Worm (Caenorhabditis elegans): ENCODE measurements around the gene scl-5.

scl-5 gene

DNA sequence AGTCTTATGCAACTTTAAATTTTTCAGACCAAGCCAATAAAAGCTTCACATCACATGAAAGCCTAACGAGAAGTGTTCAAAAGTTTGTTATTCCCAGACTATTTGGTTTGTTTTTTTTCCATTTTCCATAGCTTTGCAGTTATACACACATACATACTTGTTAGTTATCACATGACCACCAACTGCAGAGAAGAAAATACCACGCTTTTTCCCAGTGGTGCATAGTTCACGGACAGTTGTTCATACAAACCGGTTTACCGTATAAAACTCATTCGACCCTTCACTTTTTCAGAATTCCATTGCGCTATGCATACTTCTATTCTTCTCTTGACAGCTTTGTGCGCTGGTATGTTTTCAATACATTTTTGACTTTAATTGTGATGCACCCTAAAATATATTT is at the start of gene scl-5:
TSS of gene scl-5 (plus strand) at position 301 of the 400 bp plus-strand sequence.
- TF ChIP-seq unc-62 (GFP tag; optimal IDR thresholded peaks at IDR 0.05) = no peak

DNA sequence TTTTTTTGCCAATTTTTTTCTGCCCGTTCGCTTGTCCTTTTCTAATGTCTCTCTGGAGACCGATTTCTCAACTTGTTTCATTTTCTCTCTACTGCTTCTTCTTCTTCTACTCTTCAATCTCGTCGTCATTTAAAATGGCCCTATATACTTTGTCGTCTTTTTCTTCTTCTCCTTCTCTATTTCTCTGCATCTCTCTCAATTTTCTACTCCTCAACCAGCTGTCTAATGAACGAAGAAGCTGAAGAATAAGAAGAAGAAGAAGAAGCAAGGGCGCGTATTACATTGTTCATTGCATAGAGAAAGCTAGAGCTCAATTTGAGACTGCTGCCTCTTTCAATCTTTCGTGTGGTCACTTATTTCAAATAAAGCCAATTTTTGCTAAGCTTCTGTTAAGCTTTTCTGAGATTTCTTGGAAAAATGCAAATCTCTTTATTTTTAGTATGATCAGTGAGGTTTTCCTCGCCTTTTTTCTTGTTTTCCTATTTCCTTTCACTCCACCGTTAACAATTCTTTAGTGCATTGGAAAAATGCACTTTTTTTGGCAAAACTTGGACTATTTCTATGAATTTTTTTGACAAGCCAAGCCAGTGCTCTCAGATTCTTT is 47.9 kb upstream of the scl-5 start:
- TF ChIP-seq unc-62 (GFP tag; optimal IDR thresholded peaks at IDR 0.05) = no peak

ce11 chrIV:13016820-13017219 is 47.0 kb upstream of the scl-5 start:
- no peak for TF ChIP-seq unc-62 (GFP tag; optimal IDR thresholded peaks at IDR 0.05)

DNA sequence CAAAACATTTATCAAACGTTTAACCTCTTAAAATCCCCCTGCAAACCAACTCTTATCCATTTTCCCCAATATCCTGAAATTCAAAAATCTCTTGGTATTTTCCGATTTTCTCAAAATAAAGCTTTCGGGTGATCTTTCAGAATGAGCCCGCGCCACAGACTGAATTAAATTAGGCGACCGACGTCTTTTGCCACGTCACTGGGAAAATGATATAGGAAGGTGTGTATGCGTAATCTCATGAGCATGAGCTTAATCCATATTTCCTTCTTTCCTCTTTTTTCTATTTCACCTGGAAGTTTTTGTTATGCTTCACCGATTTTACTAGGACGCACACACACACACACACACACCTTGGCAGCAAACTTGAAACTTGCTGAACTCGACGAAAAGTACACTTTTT is 42.8 kb upstream of the scl-5 start:
- TF ChIP-seq unc-62 (GFP tag; optimal IDR thresholded peaks at IDR 0.05) = no peak

DNA sequence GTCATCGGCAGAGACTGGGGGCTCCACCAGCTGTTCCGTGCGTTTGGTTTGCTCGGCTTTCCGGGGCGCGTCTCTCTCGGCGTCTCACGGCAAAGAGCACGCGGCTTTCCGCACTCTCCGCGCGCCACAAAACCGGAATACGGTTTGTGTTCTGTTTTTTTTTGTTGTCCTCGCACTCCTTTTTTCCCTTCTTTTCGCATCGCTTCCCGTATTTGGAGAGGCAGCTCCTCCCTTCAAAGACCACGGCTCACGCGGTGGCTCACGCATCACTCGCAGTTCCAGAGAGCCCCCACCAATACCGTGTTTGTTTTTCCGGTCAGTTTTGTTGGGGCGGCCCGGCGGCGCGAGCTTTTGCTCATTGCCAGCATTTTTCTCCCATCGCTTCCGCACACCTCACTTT is 40.9 kb upstream of the scl-5 start:
- TF ChIP-seq unc-62 (GFP tag; optimal IDR thresholded peaks at IDR 0.05) = no peak

DNA sequence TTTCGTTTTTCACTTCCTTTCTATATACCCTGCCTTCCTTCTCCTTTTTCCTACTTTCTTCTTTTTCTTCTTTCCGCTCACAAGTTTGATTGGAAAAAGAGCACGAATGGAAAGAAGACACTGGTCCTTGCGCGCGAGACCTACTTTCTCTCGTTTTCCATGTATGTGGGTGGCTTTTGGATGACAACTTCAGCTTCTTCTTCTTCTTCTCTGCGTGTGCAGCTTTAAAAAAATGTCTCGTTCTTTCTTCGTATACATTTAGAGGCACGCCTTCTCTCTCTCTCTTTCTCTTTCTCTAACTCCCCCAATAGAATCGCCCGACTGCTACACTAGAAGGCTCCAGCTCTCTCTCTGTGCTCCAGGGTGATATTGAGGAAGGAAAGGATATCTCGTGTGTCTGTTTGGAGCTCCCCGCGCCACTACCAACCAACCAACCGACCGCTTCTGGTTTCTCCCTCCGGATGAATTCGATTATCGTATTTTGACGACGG is 37.9 kb upstream of the scl-5 start:
- TF ChIP-seq unc-62 (GFP tag; optimal IDR thresholded peaks at IDR 0.05) = no peak

DNA sequence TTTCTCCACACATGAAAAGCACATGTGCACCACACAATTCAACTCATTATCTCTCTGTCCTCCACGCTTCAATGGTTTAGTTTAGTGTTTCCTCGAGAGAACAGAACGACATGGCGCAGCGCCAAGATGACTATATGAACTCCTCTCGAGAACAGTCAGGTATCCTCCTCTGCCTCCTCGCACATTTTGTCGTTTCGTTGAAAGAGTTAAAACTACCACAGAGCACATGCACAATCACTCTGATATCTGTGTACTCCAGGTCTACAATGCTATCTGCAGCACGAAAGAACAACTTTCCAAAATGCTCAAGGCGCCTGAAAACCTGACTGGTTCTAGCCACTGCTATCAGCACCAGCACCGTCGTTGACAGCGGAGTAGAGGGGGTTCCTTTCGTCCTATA is 37.1 kb upstream of the scl-5 start:
- TF ChIP-seq unc-62 (GFP tag; optimal IDR thresholded peaks at IDR 0.05) = no peak

DNA sequence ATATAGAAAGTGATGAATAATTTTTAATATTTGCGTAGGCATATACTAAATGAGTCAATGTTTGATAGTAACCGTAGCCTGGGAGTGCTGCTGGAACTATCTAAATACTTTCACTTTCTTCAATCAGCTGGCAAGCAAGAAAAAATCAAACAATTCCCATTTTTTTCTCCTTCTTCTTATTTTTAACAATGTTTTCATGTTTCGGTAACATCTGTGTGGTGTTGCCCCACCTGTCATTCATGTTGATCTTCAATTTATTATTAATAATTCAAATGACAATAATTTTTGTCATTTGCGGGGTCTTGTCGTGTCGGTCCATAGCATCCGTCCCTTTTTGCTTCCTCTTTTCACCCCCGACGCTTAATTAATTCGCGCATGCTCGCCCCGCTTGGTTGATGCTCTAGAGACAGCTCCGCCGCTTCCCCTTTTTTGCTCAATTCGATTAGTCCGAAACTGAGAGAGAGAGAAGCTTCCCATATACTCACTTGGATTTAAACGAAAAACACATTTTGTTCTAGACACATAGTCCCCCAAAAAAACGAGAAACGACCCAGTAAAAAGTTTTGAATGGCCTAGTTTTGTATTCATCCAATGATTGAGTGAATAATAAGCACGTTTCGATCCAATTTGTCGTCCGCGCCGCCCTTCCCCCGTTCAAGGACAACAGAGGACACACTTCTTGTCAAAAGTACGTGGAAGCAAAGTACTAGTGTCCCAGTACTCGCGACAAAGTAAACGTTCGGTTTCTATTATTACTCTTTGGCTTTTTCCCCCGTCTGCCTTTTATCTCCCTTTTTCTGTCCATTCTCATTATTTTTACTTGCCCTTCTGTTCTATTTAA is 35.8 kb upstream of the scl-5 start:
- no peak for TF ChIP-seq unc-62 (GFP tag; optimal IDR thresholded peaks at IDR 0.05)

DNA sequence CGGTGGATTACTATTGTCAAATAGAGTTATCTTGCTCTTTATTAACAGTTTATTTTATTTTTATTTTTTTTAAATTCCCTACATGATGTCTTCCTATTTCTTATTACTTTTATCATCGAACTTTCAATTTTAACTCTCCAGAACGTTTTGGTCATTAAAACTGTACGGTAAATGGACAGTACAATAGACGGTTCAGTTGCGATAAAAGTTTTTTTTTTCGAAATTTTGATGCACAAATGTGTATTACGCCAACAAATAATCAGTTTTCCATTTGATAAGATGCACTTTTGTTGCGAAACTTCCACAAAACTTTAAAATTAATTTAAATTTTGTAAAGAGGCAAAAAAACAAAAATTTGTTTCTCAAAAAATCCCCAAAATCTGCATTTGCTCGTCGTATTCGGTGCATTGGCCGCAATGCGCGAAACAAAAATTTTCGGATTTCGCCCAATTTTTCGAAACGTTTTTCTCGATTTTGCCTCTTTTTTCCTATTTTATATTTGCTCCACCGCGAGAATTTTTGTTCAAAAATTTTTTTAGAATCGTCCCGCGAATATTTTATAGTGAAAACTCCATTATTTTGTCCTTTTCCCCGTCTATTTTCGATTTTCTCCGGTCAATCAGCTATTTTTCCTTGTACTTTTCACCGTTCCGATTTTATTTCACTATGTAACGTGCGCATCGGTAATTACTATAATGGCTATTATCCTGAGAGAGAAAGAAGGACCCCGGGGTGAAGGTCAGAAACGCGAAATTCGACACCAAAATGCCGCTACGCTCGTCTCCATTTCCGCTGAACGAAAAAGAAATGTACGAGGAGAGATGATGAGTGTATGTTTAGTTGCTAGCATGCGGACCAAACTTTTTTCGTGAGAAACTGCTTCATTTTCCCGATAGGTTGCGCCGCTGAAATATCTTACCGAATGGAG is 34.8 kb upstream of the scl-5 start:
- no peak for TF ChIP-seq unc-62 (GFP tag; optimal IDR thresholded peaks at IDR 0.05)

ce11 chrIV:13029674-13030466 is 33.9 kb upstream of the scl-5 start:
- TF ChIP-seq unc-62 (GFP tag; optimal IDR thresholded peaks at IDR 0.05) = no peak

- no peak for TF ChIP-seq unc-62 (GFP tag; optimal IDR thresholded peaks at IDR 0.05)
These were observed 33.1 kb upstream of the scl-5 start for ce11 chrIV:13030467-13031299.

DNA sequence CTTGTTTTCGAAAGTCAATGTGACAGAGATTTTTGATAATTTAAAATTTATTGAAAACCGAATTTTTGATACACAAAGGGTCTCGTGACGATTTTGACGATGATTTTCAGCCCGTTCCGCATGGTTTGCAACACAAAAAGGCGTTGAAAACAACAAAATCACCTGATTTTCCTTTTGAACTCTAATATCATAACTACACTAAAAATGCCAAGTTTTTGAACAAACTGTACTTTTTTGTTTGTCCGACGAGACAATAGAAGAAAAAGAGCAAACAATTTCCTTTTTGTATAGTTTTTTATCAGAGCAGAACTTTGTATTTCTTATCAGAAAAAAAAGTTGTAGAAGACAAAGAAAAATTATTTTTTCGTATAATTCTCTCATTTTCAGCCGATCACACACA is 31.7 kb upstream of the scl-5 start:
- no peak for TF ChIP-seq unc-62 (GFP tag; optimal IDR thresholded peaks at IDR 0.05)

DNA sequence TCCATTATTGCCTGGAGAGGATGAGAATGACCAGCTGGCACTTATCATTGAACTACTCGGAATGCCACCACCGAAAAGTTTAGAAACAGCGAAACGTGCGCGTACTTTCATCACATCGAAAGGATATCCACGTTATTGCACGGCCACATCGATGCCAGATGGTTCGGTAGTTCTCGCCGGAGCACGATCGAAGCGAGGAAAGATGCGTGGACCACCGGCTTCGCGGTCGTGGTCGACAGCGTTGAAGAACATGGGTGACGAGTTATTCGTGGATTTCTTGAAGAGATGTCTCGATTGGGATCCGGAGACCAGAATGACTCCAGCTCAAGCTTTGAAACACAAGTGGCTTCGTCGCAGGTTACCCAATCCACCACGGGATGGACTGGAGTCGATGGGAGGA is 30.3 kb upstream of the scl-5 start:
- TF ChIP-seq unc-62 (GFP tag; optimal IDR thresholded peaks at IDR 0.05) = no peak

- TF ChIP-seq unc-62 (GFP tag; optimal IDR thresholded peaks at IDR 0.05) = no peak
These were observed 28.5 kb upstream of the scl-5 start for ce11 chrIV:13035302-13035701.
